Worm (Caenorhabditis elegans): ENCODE measurements around the gene F10E9.2.
A peak's percentile ranks its signal among the peaks of the same experiment; 100 is the strongest.

Gene F10E9.2

ce11 chrIII:8319100-8319499 lies 6.6 kb downstream of the F10E9.2 start, which contains the start of gene F10E9.11 (continued):
- TF ChIP-seq daf-16 (GFP tag; optimal IDR thresholded peaks at IDR 0.05), result no peak
- TF ChIP-seq daf-16 (tag; optimal IDR thresholded peaks at IDR 0.05), result no peak
- TF ChIP-seq F26F4.8 (GFP tag; conservative IDR thresholded peaks at IDR 0.05), result no peak
- no peak for TF ChIP-seq ces-1 (GFP tag; optimal IDR thresholded peaks at IDR 0.05)
- TF ChIP-seq madf-5 (GFP tag; IDR thresholded peaks at IDR 0.05), result no peak
- peak; percentile 96 for TF ChIP-seq dpl-1 (GFP tag; optimal IDR thresholded peaks at IDR 0.05)
- no peak for TF ChIP-seq mxl-2 (GFP tag; conservative IDR thresholded peaks at IDR 0.05)
- TF ChIP-seq dmd-6 (GFP tag; IDR thresholded peaks at IDR 0.05), result peak; percentile 68; the same call in 1 of the 2 replicates
- peak; percentile 82 for TF ChIP-seq Y48G9A.11 (GFP tag; IDR thresholded peaks at IDR 0.05)
- no peak for TF ChIP-seq F44E2.7 (GFP tag; IDR thresholded peaks at IDR 0.05)
- TF ChIP-seq jun-1 (tag; optimal IDR thresholded peaks at IDR 0.05), result no peak
- TF ChIP-seq duxl-1 (tag; optimal IDR thresholded peaks at IDR 0.05; ENCODE audit: poor library complexity), result peak; percentile 57
- no peak for TF ChIP-seq ceh-62 (tag; optimal IDR thresholded peaks at IDR 0.05)
- peak; percentile 22 for TF ChIP-seq F49E8.2 (tag; optimal IDR thresholded peaks at IDR 0.05; ENCODE audit: borderline replicate concordance)
- TF ChIP-seq ceh-20 (GFP tag; IDR thresholded peaks at IDR 0.05), result peak; percentile 26; the same call in 1 of the 2 replicates
- TF ChIP-seq madf-9 (GFP tag; conservative IDR thresholded peaks at IDR 0.05), result peak; percentile 51; the same call in 1 of the 2 replicates
- TF ChIP-seq arid-1 (GFP tag; conservative IDR thresholded peaks at IDR 0.05), result peak; percentile 73; the same call in 1 of the 2 replicates
- no peak for TF ChIP-seq Y105C5A.15 (GFP tag; IDR thresholded peaks at IDR 0.05)
- TF ChIP-seq zag-1 (tag; optimal IDR thresholded peaks at IDR 0.05), result no peak
- TF ChIP-seq dve-1 (tag; optimal IDR thresholded peaks at IDR 0.05; ENCODE audit: insufficient read depth), result peak; percentile 72
- peak; percentile 37; the same call in 1 of the 2 replicates for TF ChIP-seq vab-7 (GFP tag; IDR thresholded peaks at IDR 0.05)
- no peak for TF ChIP-seq zip-11 (GFP tag; IDR thresholded peaks at IDR 0.05)
- TF ChIP-seq nhr-76 (tag; optimal IDR thresholded peaks at IDR 0.05), result no peak
- TF ChIP-seq lin-13 (GFP tag; optimal IDR thresholded peaks at IDR 0.05), result peak; percentile 22
- peak; percentile 13 for TF ChIP-seq nhr-102 (tag; optimal IDR thresholded peaks at IDR 0.05)
- 0 out of 2 replicates have a peak, but pooled peaks have one; percentile 20 for TF ChIP-seq tra-1 (GFP tag; IDR thresholded peaks at IDR 0.05)
- no peak for TF ChIP-seq ctbp-1 (GFP tag; IDR thresholded peaks at IDR 0.05)
- no peak for TF ChIP-seq nhr-111 (GFP tag; optimal IDR thresholded peaks at IDR 0.05)
- no peak for TF ChIP-seq nhr-42 (GFP tag; IDR thresholded peaks at IDR 0.05)
- peak; percentile 48; the same call in 1 of the 2 replicates for TF ChIP-seq ceh-44 (GFP tag; IDR thresholded peaks at IDR 0.05)
- TF ChIP-seq daf-8 (GFP tag; IDR thresholded peaks at IDR 0.05), result no peak
- peak; percentile 83 for TF ChIP-seq ZK337.2 (GFP tag; IDR thresholded peaks at IDR 0.05)
- TF ChIP-seq Y5F2A.4 (GFP tag; optimal IDR thresholded peaks at IDR 0.05), result no peak
- no peak; the same call in 1 of the 2 replicates for TF ChIP-seq D1046.2 (GFP tag; IDR thresholded peaks at IDR 0.05)
- peak; percentile 96 for TF ChIP-seq unc-130 (GFP tag; optimal IDR thresholded peaks at IDR 0.05)
- peak; percentile 46 for TF ChIP-seq rbr-2 (tag; optimal IDR thresholded peaks at IDR 0.05)
- no peak for TF ChIP-seq skn-1 (tag; optimal IDR thresholded peaks at IDR 0.05)
- no peak for TF ChIP-seq ama-1 (optimal IDR thresholded peaks at IDR 0.05)
- 0 out of 2 replicates have a peak, but pooled peaks have one; percentile 16 for TF ChIP-seq daf-19 (GFP tag; conservative IDR thresholded peaks at IDR 0.05)
- peak; percentile 65 for TF ChIP-seq nhr-6 (tag; optimal IDR thresholded peaks at IDR 0.05)
- no peak for TF ChIP-seq lin-15B (tag; optimal IDR thresholded peaks at IDR 0.05)
- no peak for TF ChIP-seq zfp-2 (tag; optimal IDR thresholded peaks at IDR 0.05)

ce11 chrIII:8320183-8320582 lies 7.7 kb downstream of the F10E9.2 start, which contains the start of gene F10E9.10:
TSS of gene F10E9.10 (minus strand) at chrIII:8320283.
- no peak for TF ChIP-seq ctbp-1 (GFP tag; IDR thresholded peaks at IDR 0.05)
- no peak for TF ChIP-seq pqm-1 (tag; optimal IDR thresholded peaks at IDR 0.05)
- no peak for TF ChIP-seq daf-16 (GFP tag; optimal IDR thresholded peaks at IDR 0.05)
- TF ChIP-seq daf-16 (tag; optimal IDR thresholded peaks at IDR 0.05), result no peak
- no peak for TF ChIP-seq nhr-6 (tag; optimal IDR thresholded peaks at IDR 0.05)
- no peak for TF ChIP-seq lir-3 (tag; optimal IDR thresholded peaks at IDR 0.05)
- no peak for TF ChIP-seq ztf-11 (tag; optimal IDR thresholded peaks at IDR 0.05)
- TF ChIP-seq arid-1 (GFP tag; conservative IDR thresholded peaks at IDR 0.05), result no peak
- no peak for TF ChIP-seq nhr-11 (tag; optimal IDR thresholded peaks at IDR 0.05)
- no peak for TF ChIP-seq madf-9 (GFP tag; conservative IDR thresholded peaks at IDR 0.05)
- no peak for TF ChIP-seq hlh-11 (tag; optimal IDR thresholded peaks at IDR 0.05)

Measured in whole organism, L4 larva.